Worm (Caenorhabditis elegans) whole organism, L1 larva: ENCODE measurements around the gene spe-41.
A peak's percentile ranks its signal among the peaks of the same experiment; 100 is the strongest.

ENCODE experiments used
- C04F5.9 ChIP-seq: sonication (generic microtip); optimal IDR thresholded peaks from 2 replicates; lab custom pipeline; 2016; ENCODE audit warnings: missing genetic modification characterization, missing compliant biosample characterization
- C34B4.2 ChIP-seq: sonication (generic microtip); optimal IDR thresholded peaks from 2 replicates; lab custom pipeline; 2017; ENCODE audit warnings: mild to moderate bottlenecking, missing genetic modification characterization, missing compliant biosample characterization
- aha-1 ChIP-seq: fragments of 150-350 bp; optimal IDR thresholded peaks from 2 replicates; lab custom pipeline; 2014; ENCODE audit warnings: missing biosample characterization, missing genetic modification characterization
- aly-2 ChIP-seq: fragments of 150-350 bp; optimal IDR thresholded peaks from 2 replicates; lab custom pipeline; 2014; ENCODE audit warnings: missing biosample characterization, missing genetic modification characterization
- ceh-88 ChIP-seq: fragments of 200-800 bp; sonication (Bioruptor generic); IDR thresholded peaks from 2 replicates; pipeline ENCODE4 v1.3.6; 2022; ENCODE audit warnings: missing genetic modification characterization, missing compliant biosample characterization
- dpl-1 ChIP-seq, 3 experiments: fragments of 150-350 bp in 2 of 3; sonication (generic microtip) in 1 of 3; optimal IDR thresholded peaks; 2 replicates each; lab custom pipeline; 2014 to 2017; ENCODE audit warnings: missing biosample characterization in 3 of 3, missing genetic modification characterization in 3 of 3, missing genetic modification reagents in 3 of 3
- efl-1 ChIP-seq, 4 experiments: fragments of 150-350 bp; optimal IDR thresholded peaks in 3 of 4; peaks in 1 of 4; 1 replicate in 1 of 4; 2 replicates in 3 of 4; lab custom pipeline; 2014; ENCODE audit warnings: missing biosample characterization in 2 of 4, missing genetic modification characterization in 2 of 4, missing genetic modification reagents in 2 of 4
- egl-27 ChIP-seq, 2 experiments: fragments of 150-350 bp in 1 of 2; sonication (generic microtip); optimal IDR thresholded peaks; 3 replicates each; lab custom pipeline; 2017 to 2018; ENCODE audit warnings: missing biosample characterization in 2 of 2, missing genetic modification characterization in 2 of 2, missing genetic modification reagents in 2 of 2
- elt-3 ChIP-seq, 6 experiments: fragments of 150-350 bp in 1 of 6; sonication (generic microtip); optimal IDR thresholded peaks; 2 replicates each; lab custom pipeline; 2017 to 2018; ENCODE audit warnings: missing biosample characterization in 6 of 6, missing genetic modification characterization in 6 of 6, inconsistent platforms in 1 of 6
- fkh-10 ChIP-seq: sonication (generic microtip); optimal IDR thresholded peaks from 2 replicates; lab custom pipeline; 2017; ENCODE audit warnings: missing biosample characterization, missing genetic modification reagents, missing genetic modification characterization
- fkh-8 ChIP-seq: sonication (generic microtip); optimal IDR thresholded peaks from 2 replicates; lab custom pipeline; 2016; ENCODE audit warnings: mild to moderate bottlenecking, missing genetic modification characterization, missing compliant biosample characterization
- hlh-17 ChIP-seq: fragments of 200-800 bp; sonication (Bioruptor generic); optimal IDR thresholded peaks from 2 replicates; lab custom pipeline; 2018; ENCODE audit warnings: missing genetic modification characterization, mild to moderate bottlenecking, missing compliant biosample characterization, moderate library complexity, borderline replicate concordance
- hpl-2 ChIP-seq: fragments of 150-350 bp; optimal IDR thresholded peaks from 2 replicates; lab custom pipeline; 2014; ENCODE audit warnings: missing biosample characterization, missing genetic modification reagents, missing genetic modification characterization
- jun-1 ChIP-seq: fragments of 150-350 bp; optimal IDR thresholded peaks from 2 replicates; lab custom pipeline; 2014; ENCODE audit warnings: missing biosample characterization, missing genetic modification reagents, missing genetic modification characterization
- lin-13 ChIP-seq: fragments of 150-350 bp; optimal IDR thresholded peaks from 2 replicates; lab custom pipeline; 2014; ENCODE audit warnings: missing biosample characterization, missing genetic modification reagents, missing genetic modification characterization
- lin-14 ChIP-seq: fragments of 200-800 bp; sonication (Bioruptor generic); optimal IDR thresholded peaks from 2 replicates; lab custom pipeline; 2018; ENCODE audit warnings: mild to moderate bottlenecking, missing genetic modification characterization, moderate library complexity, missing compliant biosample characterization
- lir-3 ChIP-seq: sonication (generic microtip); optimal IDR thresholded peaks from 2 replicates; lab custom pipeline; 2016; ENCODE audit warnings: mild to moderate bottlenecking, missing genetic modification characterization, moderate library complexity, missing compliant biosample characterization; ENCODE audit not compliant: poor library complexity
- mef-2 ChIP-seq: fragments of 150-350 bp; optimal IDR thresholded peaks from 2 replicates; lab custom pipeline; 2014; ENCODE audit warnings: missing biosample characterization, missing genetic modification characterization
- mep-1 ChIP-seq: fragments of 150-350 bp; optimal IDR thresholded peaks from 2 replicates; lab custom pipeline; 2014; ENCODE audit warnings: missing biosample characterization, missing genetic modification characterization
- nhr-19 ChIP-seq: fragments of 200-800 bp; sonication (Bioruptor generic); conservative IDR thresholded peaks from 2 replicates; pipeline ENCODE4 v1.3.6; 2022; ENCODE audit warnings: missing genetic modification characterization, missing compliant biosample characterization
- nhr-28 ChIP-seq: fragments of 150-350 bp; optimal IDR thresholded peaks from 2 replicates; lab custom pipeline; 2014; ENCODE audit warnings: missing biosample characterization, missing genetic modification characterization
- nhr-85 ChIP-seq: sonication (generic microtip); peaks from one replicate; lab custom pipeline; 2016; ENCODE audit warnings: missing genetic modification characterization, inconsistent platforms, missing compliant biosample characterization
- nhr-90 ChIP-seq: sonication (generic microtip); optimal IDR thresholded peaks from 2 replicates; lab custom pipeline; 2016; ENCODE audit warnings: mild to moderate bottlenecking, missing genetic modification characterization, missing compliant biosample characterization; ENCODE audit not compliant: poor library complexity
- pag-3 ChIP-seq: sonication (generic microtip); optimal IDR thresholded peaks from 2 replicates; lab custom pipeline; 2017; ENCODE audit warnings: missing genetic modification characterization, mild to moderate bottlenecking, missing compliant biosample characterization, antibody characterized with exemption, borderline replicate concordance; ENCODE audit not compliant: insufficient read depth
- pax-3 ChIP-seq: fragments of 200-800 bp; sonication (Bioruptor generic); optimal IDR thresholded peaks from 2 replicates; lab custom pipeline; 2018; ENCODE audit warnings: mild to moderate bottlenecking, missing genetic modification characterization, moderate library complexity, missing compliant biosample characterization
- pqm-1 ChIP-seq: sonication (generic microtip); optimal IDR thresholded peaks from 3 replicates; lab custom pipeline; 2017; ENCODE audit warnings: missing biosample characterization, missing genetic modification characterization
- snpc-4 ChIP-seq: fragments of 150-350 bp; optimal IDR thresholded peaks from 2 replicates; lab custom pipeline; 2014; ENCODE audit warnings: missing biosample characterization, missing genetic modification characterization
- snu-23 ChIP-seq: sonication (generic microtip); optimal IDR thresholded peaks from 2 replicates; lab custom pipeline; 2016; ENCODE audit warnings: missing genetic modification characterization, missing compliant biosample characterization
- sup-37 ChIP-seq: fragments of 200-800 bp; sonication (Bioruptor generic); optimal IDR thresholded peaks from 2 replicates; lab custom pipeline; 2018; ENCODE audit warnings: mild to moderate bottlenecking, missing genetic modification characterization, missing compliant biosample characterization
- swsn-7 ChIP-seq: sonication (generic microtip); optimal IDR thresholded peaks from 2 replicates; lab custom pipeline; 2016; ENCODE audit warnings: missing genetic modification characterization, missing compliant biosample characterization
- tbx-2 ChIP-seq: sonication (generic microtip); optimal IDR thresholded peaks from 2 replicates; lab custom pipeline; 2016; ENCODE audit warnings: missing genetic modification characterization, missing compliant biosample characterization
- tlp-1 ChIP-seq: fragments of 150-350 bp; optimal IDR thresholded peaks from 2 replicates; lab custom pipeline; 2014; ENCODE audit warnings: missing biosample characterization, missing genetic modification characterization
- unc-86 ChIP-seq: sonication (generic microtip); optimal IDR thresholded peaks from 2 replicates; lab custom pipeline; 2016; ENCODE audit warnings: missing genetic modification characterization, missing compliant biosample characterization
- vab-15 ChIP-seq: sonication (generic microtip); optimal IDR thresholded peaks from 2 replicates; lab custom pipeline; 2017; ENCODE audit warnings: missing genotype, mild to moderate bottlenecking, missing genetic modification characterization, missing compliant biosample characterization
- xbp-1 ChIP-seq: sonication (generic microtip); optimal IDR thresholded peaks from 2 replicates; lab custom pipeline; 2016; ENCODE audit warnings: missing genetic modification characterization, missing compliant biosample characterization
- zag-1 ChIP-seq: fragments of 150-350 bp; optimal IDR thresholded peaks from 2 replicates; lab custom pipeline; 2014; ENCODE audit warnings: missing biosample characterization, missing genetic modification characterization
- ztf-11 ChIP-seq, 2 experiments: sonication (generic microtip); optimal IDR thresholded peaks; 2 replicates each; lab custom pipeline; 2016 to 2017; ENCODE audit warnings: missing genetic modification characterization in 2 of 2, missing biosample characterization in 1 of 2, missing compliant biosample characterization in 1 of 2
- ztf-4 ChIP-seq: fragments of 150-350 bp; optimal IDR thresholded peaks from 2 replicates; lab custom pipeline; 2014; ENCODE audit warnings: missing biosample characterization, missing genetic modification characterization

The spe-41 gene

ce11 chrIII:3428574-3428973, 15.4 kb downstream of the spe-41 start:
- TF ChIP-seq snu-23 (GFP tag; lab: Kevin White, UChicago) (no peak), lin-13 (no peak), hpl-2 (GFP tag; lab: Kevin White, UChicago) (no peak), tlp-1 (tag; lab: Kevin White, UChicago) (no peak), lir-3 (no peak), hlh-17 (GFP tag; lab: Kevin White, UChicago) (no peak), swsn-7 (tag; lab: Kevin White, UChicago) (no peak), mef-2 (tag; lab: Kevin White, UChicago) (no peak), C04F5.9 (tag; lab: Kevin White, UChicago) (no peak), sup-37 (GFP tag; lab: Kevin White, UChicago) (no peak), xbp-1 (no peak), unc-86 (tag; lab: Kevin White, UChicago) (no peak), ztf-4 (tag; lab: Kevin White, UChicago) (no peak), pag-3 (no peak), fkh-10 (GFP tag; lab: Kevin White, UChicago) (no peak), pqm-1 (tag; lab: Kevin White, UChicago) (no peak), snpc-4 (tag; lab: Kevin White, UChicago) (no peak), aly-2 (tag; lab: Kevin White, UChicago) (no peak)

- TF ChIP-seq ztf-11 (tag; optimal IDR thresholded peaks at IDR 0.05; lab: Kevin White, UChicago) (no peak), C34B4.2 (tag; lab: Kevin White, UChicago) (no peak), mep-1 (tag; lab: Kevin White, UChicago) (no peak), sup-37 (GFP tag; lab: Kevin White, UChicago) (no peak), nhr-28 (tag; lab: Kevin White, UChicago) (no peak), aha-1 (tag; lab: Kevin White, UChicago) (no peak), zag-1 (tag; lab: Kevin White, UChicago) (no peak), pag-3 (no peak), nhr-85 (tag; lab: Kevin White, UChicago) (no peak), jun-1 (no peak), efl-1 (optimal IDR thresholded peaks at IDR 0.05; lab: Kevin White, UChicago) (no peak), efl-1 (GFP tag; optimal IDR thresholded peaks at IDR 0.05 in 1 of 2; lab: Kevin White, UChicago) (no peak)
Measured at ce11 chrIII:3426741-3427140, 17.3 kb downstream of the spe-41 start.

- TF ChIP-seq efl-1 (optimal IDR thresholded peaks at IDR 0.05; lab: Kevin White, UChicago) (no peak), efl-1 (GFP tag; optimal IDR thresholded peaks at IDR 0.05 in 1 of 2; lab: Kevin White, UChicago) (peak in 1 of 2 experiments; percentile 34), snu-23 (GFP tag; lab: Kevin White, UChicago) (no peak)
Measured at ce11 chrIII:3425438-3425837, 18.6 kb downstream of the spe-41 start, which contains the start of gene metl-18. TSS of gene metl-18 (plus strand) at chrIII:3425738.

- no peak for TF ChIP-seq tlp-1 (tag; lab: Kevin White, UChicago)
- TF ChIP-seq nhr-90, result no peak
- no peak for TF ChIP-seq egl-27 (tag; optimal IDR thresholded peaks at IDR 0.05; lab: Kevin White, UChicago)
- no peak for TF ChIP-seq fkh-8 (tag; lab: Kevin White, UChicago)
- no peak for TF ChIP-seq efl-1 (optimal IDR thresholded peaks at IDR 0.05; lab: Kevin White, UChicago)
- TF ChIP-seq efl-1 (GFP tag; optimal IDR thresholded peaks at IDR 0.05 in 1 of 2; lab: Kevin White, UChicago), result no peak
- TF ChIP-seq pax-3 (tag; lab: Kevin White, UChicago), result no peak
- TF ChIP-seq vab-15 (tag; lab: Kevin White, UChicago), result no peak
- TF ChIP-seq xbp-1, result no peak
- TF ChIP-seq elt-3 (tag; optimal IDR thresholded peaks at IDR 0.05; lab: Kevin White, UChicago), result no peak
- no peak for TF ChIP-seq dpl-1 (GFP tag; optimal IDR thresholded peaks at IDR 0.05; lab: Kevin White, UChicago)
- TF ChIP-seq nhr-19 (GFP tag; lab: Robert Waterston, UW), result no peak
- no peak for TF ChIP-seq tbx-2 (tag; lab: Kevin White, UChicago)
- no peak for TF ChIP-seq lin-14 (GFP tag; lab: Kevin White, UChicago)
- no peak for TF ChIP-seq aha-1 (tag; lab: Kevin White, UChicago)
- TF ChIP-seq unc-86 (tag; lab: Kevin White, UChicago), result no peak
- no peak for TF ChIP-seq ceh-88 (GFP tag; lab: Robert Waterston, UW)
Measured at ce11 chrIII:3423924-3424323, 20.1 kb downstream of the spe-41 start.
